Worm (Caenorhabditis elegans) whole organism, early embryonic: ENCODE measurements around the gene frg-1.
A peak's percentile ranks its signal among the peaks of the same experiment; 100 is the strongest.

Experiments used
- B0310.2 ChIP-seq: sonication (generic microtip); optimal IDR thresholded peaks from 2 replicates; lab custom pipeline; 2016; ENCODE audit warnings: mild to moderate bottlenecking, missing genetic modification characterization, missing compliant biosample characterization
- F13C5.2 ChIP-seq: sonication (generic microtip); optimal IDR thresholded peaks from 2 replicates; lab custom pipeline; 2017; ENCODE audit warnings: mild to moderate bottlenecking, missing genetic modification characterization, inconsistent platforms, missing compliant biosample characterization
- aly-1 ChIP-seq: sonication (generic microtip); optimal IDR thresholded peaks from 2 replicates; lab custom pipeline; 2016; ENCODE audit warnings: missing genetic modification characterization, missing compliant biosample characterization
- ama-1 ChIP-seq: fragments of 150-350 bp; optimal IDR thresholded peaks from 2 replicates; lab custom pipeline; 2014
- ceh-13 ChIP-seq: fragments of 200-800 bp; sonication (Bioruptor generic); optimal IDR thresholded peaks from 2 replicates; lab custom pipeline; 2018; ENCODE audit warnings: mild to moderate bottlenecking, missing genetic modification characterization, missing compliant biosample characterization
- ceh-36 ChIP-seq: sonication (generic microtip); optimal IDR thresholded peaks from 2 replicates; lab custom pipeline; 2016; ENCODE audit warnings: missing genetic modification characterization, inconsistent platforms, missing compliant biosample characterization
- ets-7 ChIP-seq: sonication (generic microtip); optimal IDR thresholded peaks from 2 replicates; lab custom pipeline; 2016; ENCODE audit warnings: missing genotype, missing genetic modification characterization, missing compliant biosample characterization
- flt-1 ChIP-seq: fragments of 200-800 bp; sonication (Bioruptor generic); IDR thresholded peaks from 2 replicates; pipeline ENCODE4 v1.3.6; 2022; ENCODE audit warnings: missing genetic modification characterization, missing compliant biosample characterization
- hmbx-1 ChIP-seq: sonication (generic microtip); optimal IDR thresholded peaks from 2 replicates; lab custom pipeline; 2016; ENCODE audit warnings: mild to moderate bottlenecking, missing genetic modification characterization, missing compliant biosample characterization
- hmg-4 ChIP-seq: fragments of 200-800 bp; sonication (Bioruptor generic); optimal IDR thresholded peaks from 2 replicates; lab custom pipeline; 2018; ENCODE audit warnings: mild to moderate bottlenecking, missing genetic modification characterization, missing compliant biosample characterization
- hnd-1 ChIP-seq: sonication (generic microtip); optimal IDR thresholded peaks from 2 replicates; lab custom pipeline; 2016; ENCODE audit warnings: missing genetic modification characterization, missing compliant biosample characterization
- pes-1 ChIP-seq: fragments of 200-800 bp; sonication (Bioruptor generic); IDR thresholded peaks from 2 replicates; pipeline ENCODE4 v1.3.6; 2022; ENCODE audit warnings: missing genetic modification reagents, missing genetic modification characterization, missing compliant biosample characterization
- scrt-1 ChIP-seq: fragments of 200-800 bp; sonication (Bioruptor generic); IDR thresholded peaks from 2 replicates; pipeline ENCODE4 v1.3.6; 2022; ENCODE audit warnings: missing genetic modification characterization, missing compliant biosample characterization
- sea-1 ChIP-seq: fragments of 200-800 bp; sonication (Bioruptor generic); conservative IDR thresholded peaks from 2 replicates; pipeline ENCODE4 v1.3.6; 2022; ENCODE audit warnings: missing genetic modification characterization, missing compliant biosample characterization
- tbx-11 ChIP-seq: fragments of 200-800 bp; sonication (Bioruptor generic); IDR thresholded peaks from 2 replicates; pipeline ENCODE4 v1.3.6; 2022; ENCODE audit warnings: missing genetic modification characterization, missing compliant biosample characterization
- tbx-37 ChIP-seq: fragments of 200-800 bp; sonication (Bioruptor generic); conservative IDR thresholded peaks from 2 replicates; pipeline ENCODE4 v1.3.6; 2022; ENCODE audit warnings: missing genetic modification reagents, missing genetic modification characterization, missing compliant biosample characterization
- tra-4 ChIP-seq: sonication (generic microtip); optimal IDR thresholded peaks from 2 replicates; lab custom pipeline; 2017; ENCODE audit warnings: missing genetic modification characterization, missing compliant biosample characterization

Gene frg-1

DNA sequence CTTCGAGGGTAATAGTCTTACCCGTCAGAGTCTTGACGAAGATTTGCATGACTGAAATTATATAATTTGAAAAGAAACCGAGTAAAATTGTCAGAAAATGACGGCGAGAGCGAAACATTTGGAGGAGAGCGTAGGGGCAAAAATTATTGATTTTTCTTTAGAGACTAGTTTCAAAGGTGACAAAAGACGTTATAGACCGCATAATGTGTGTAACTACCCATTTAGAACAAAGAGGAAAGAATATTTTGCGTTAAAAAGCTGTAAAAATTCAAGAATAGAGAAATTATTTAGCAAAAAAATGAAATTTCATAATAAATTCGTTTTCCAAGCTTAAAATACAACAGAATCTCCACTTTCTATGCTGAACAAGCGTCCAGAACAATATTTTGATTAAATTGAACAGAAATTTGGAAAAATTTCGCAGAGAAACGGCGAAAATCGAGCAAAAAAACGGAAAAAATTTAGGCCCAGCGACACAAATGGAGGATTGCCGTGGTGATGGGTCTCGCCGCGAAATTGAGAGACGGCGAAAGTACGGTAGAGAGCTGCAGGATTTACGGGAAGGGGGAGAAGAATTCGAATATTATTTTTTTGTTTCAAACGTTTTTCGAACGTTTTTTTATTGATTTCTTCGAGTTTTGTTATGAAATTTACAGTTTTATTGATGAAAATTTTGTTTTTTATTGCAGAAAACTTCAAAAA is at the start of gene frg-1, which contains the start of gene ubq-2:
frg-1 (plus strand) TSS at position 690 of the 702 bp plus-strand sequence.
ubq-2 (minus strand) TSS at position 51 of the 702 bp plus-strand sequence.
- TF ChIP-seq hmbx-1 (tag; lab: Kevin White, UChicago) (no peak), ceh-13 (GFP tag; lab: Kevin White, UChicago) (no peak), F13C5.2 (peak; percentile 44)

DNA sequence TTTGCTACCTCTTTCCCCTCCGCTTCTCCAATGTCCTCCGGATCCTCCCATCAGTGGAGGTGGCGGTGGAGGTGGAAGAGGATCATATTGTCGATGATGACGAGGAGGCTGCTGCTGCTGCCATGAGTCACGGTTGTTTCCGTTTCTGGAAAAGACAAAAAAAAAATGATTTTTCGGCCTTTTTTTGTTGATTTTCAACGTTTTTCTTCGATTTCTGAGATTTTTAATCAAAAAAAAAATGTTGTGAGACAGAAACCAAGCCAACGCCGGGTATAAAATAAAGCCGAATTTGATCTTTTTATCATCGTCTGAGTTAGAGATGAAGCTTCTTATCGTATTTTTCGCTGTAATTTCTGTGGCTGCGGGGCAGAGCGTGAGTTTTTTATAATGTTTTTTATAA is 49.4 kb upstream of the frg-1 start, which contains the start of gene Y37D8A.19:
Y37D8A.19 (plus strand) TSS at position 301 of the 400 bp plus-strand sequence.
- TF ChIP-seq hnd-1 (tag; lab: Kevin White, UChicago) (no peak), ceh-13 (GFP tag; lab: Kevin White, UChicago) (no peak)

DNA sequence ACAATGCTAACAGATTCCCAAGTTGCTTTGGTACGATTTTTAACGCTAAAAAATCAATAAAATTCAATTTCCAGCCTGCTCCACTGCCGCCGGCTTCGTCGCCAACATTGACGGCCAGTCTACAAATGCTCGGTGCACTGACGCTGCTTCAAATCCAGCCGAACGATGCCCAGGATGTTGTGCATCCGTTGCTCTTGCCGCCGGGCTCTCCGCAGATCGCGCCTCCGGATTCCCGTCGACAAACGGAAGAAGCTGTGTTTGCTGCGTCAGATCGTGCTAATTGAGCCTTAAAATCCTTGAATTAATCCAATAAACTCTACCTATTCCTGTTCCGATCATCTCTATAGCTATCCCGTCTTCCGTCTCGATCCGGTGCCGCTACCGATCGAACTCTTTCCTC is 47.9 kb upstream of the frg-1 start:
- TF ChIP-seq tbx-37 (no peak), flt-1 (GFP tag; lab: Robert Waterston, UW) (no peak), B0310.2 (tag; lab: Kevin White, UChicago) (no peak), tbx-11 (GFP tag; lab: Robert Waterston, UW) (no peak), tra-4 (tag; lab: Kevin White, UChicago) (no peak), hnd-1 (tag; lab: Kevin White, UChicago) (no peak), pes-1 (no peak), ceh-36 (tag; lab: Kevin White, UChicago) (no peak), hmbx-1 (tag; lab: Kevin White, UChicago) (no peak), scrt-1 (no peak), aly-1 (no peak), ceh-13 (GFP tag; lab: Kevin White, UChicago) (no peak), F13C5.2 (no peak), ets-7 (tag; lab: Kevin White, UChicago) (no peak), ama-1 (lab: Kevin White, UChicago) (no peak), hmg-4 (GFP tag; lab: Kevin White, UChicago) (no peak)

- TF ChIP-seq aly-1, result no peak
- no peak for TF ChIP-seq tbx-37
- no peak for TF ChIP-seq ama-1 (lab: Kevin White, UChicago)
- TF ChIP-seq hnd-1 (tag; lab: Kevin White, UChicago), result no peak
- TF ChIP-seq hmbx-1 (tag; lab: Kevin White, UChicago), result no peak
- TF ChIP-seq ceh-36 (tag; lab: Kevin White, UChicago), result no peak
- no peak for TF ChIP-seq sea-1
These were observed 47.1 kb upstream of the frg-1 start, which contains the start of gene rbm-7 for ce11 chrIII:12931786-12932427. rbm-7 (minus strand) TSS chrIII:12931867.

DNA sequence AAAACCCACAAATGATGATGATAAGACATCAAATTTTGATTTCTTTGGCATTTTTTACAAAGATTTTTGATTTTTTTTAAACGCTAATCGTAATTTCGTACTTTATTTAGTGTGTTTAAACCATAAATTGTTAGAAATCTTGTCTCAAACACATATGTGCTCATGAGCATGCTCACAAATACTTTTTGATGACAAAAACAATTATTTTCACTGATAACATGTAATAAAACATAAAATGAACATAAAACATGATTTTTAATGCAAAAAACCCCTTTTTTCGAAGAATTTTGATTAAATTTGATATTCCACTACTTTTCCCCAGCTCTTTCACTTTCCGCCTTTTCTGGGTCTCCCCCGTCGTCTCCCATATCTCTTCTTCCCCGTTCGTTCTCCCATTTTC is 46.2 kb upstream of the frg-1 start:
- TF ChIP-seq tra-4 (tag; lab: Kevin White, UChicago) (no peak), pes-1 (no peak), aly-1 (no peak), hmg-4 (GFP tag; lab: Kevin White, UChicago) (no peak), ets-7 (tag; lab: Kevin White, UChicago) (no peak), ceh-13 (GFP tag; lab: Kevin White, UChicago) (no peak), scrt-1 (no peak), tbx-37 (no peak), F13C5.2 (no peak), hmbx-1 (tag; lab: Kevin White, UChicago) (no peak), ceh-36 (tag; lab: Kevin White, UChicago) (no peak), B0310.2 (tag; lab: Kevin White, UChicago) (no peak), tbx-11 (GFP tag; lab: Robert Waterston, UW) (no peak), sea-1 (no peak), hnd-1 (tag; lab: Kevin White, UChicago) (no peak), flt-1 (GFP tag; lab: Robert Waterston, UW) (no peak), ama-1 (lab: Kevin White, UChicago) (no peak)

ce11 chrIII:12934417-12934816 is 44.5 kb upstream of the frg-1 start, which contains the start of gene epg-3:
epg-3 (plus strand) TSS chrIII:12934717.
- TF ChIP-seq aly-1 (no peak), B0310.2 (tag; lab: Kevin White, UChicago) (no peak), hmg-4 (GFP tag; lab: Kevin White, UChicago) (no peak), hmbx-1 (tag; lab: Kevin White, UChicago) (no peak), F13C5.2 (no peak), ceh-13 (GFP tag; lab: Kevin White, UChicago) (no peak)

ce11 chrIII:12942307-12942706 is 36.7 kb upstream of the frg-1 start, which contains the start of gene unc-25:
unc-25 (plus strand) TSS chrIII:12942651.
- no peak for TF ChIP-seq flt-1 (GFP tag; lab: Robert Waterston, UW)
- no peak for TF ChIP-seq hmbx-1 (tag; lab: Kevin White, UChicago)
- TF ChIP-seq tbx-37, result no peak
- TF ChIP-seq aly-1, result no peak
- TF ChIP-seq pes-1, result no peak

DNA sequence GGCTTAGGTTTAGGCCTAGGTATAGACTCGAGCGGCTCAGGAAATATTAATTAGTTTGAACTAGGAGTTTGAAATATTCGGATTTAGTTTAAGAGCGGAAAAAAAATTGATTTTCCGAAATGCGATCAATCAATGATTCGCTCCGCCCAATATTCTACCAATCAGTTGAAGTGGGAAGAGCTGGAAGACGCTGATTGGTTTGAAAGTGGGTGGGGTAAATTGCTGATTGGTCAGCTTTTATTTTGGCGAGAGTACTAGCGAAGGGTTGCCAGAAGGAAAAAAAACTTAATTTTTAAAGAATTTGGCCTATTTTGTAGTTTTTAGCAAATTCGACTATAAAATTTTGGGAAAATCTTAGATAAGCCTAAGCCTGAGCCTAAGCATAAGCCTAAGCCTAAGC is 34.9 kb upstream of the frg-1 start:
- no peak for TF ChIP-seq aly-1
- TF ChIP-seq ceh-36 (tag; lab: Kevin White, UChicago), result no peak
- no peak for TF ChIP-seq pes-1
- TF ChIP-seq flt-1 (GFP tag; lab: Robert Waterston, UW), result no peak
- TF ChIP-seq hmg-4 (GFP tag; lab: Kevin White, UChicago), result no peak
- TF ChIP-seq B0310.2 (tag; lab: Kevin White, UChicago), result no peak
- no peak for TF ChIP-seq hmbx-1 (tag; lab: Kevin White, UChicago)
- TF ChIP-seq hnd-1 (tag; lab: Kevin White, UChicago), result no peak
- no peak for TF ChIP-seq ets-7 (tag; lab: Kevin White, UChicago)
- no peak for TF ChIP-seq F13C5.2
- TF ChIP-seq scrt-1, result no peak
- TF ChIP-seq tbx-11 (GFP tag; lab: Robert Waterston, UW), result no peak
- TF ChIP-seq ceh-13 (GFP tag; lab: Kevin White, UChicago), result no peak
